Worm (Caenorhabditis elegans): ENCODE data around the gene pqn-22.

DNA sequence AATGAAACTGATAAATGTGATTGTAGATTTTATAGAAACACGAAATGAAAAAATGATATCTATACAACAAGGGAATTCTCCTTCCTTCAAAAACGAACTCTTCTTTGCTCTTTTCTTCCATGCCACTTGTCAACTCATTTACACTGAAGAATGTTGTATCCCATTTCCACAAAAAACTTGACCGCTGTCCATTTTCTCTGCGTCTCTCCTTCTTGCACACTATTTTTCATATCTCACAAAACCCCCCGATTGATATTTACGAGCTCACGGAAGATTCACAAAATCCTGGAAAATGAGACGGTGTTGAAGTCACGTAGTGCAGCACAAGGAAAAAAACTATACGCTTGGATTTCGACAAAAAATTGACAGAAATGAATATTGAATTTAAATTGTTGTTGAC is 1.7 kb upstream of the pqn-22 start:
- TF ChIP-seq C38D4.7 (GFP tag; optimal IDR thresholded peaks at IDR 0.05) (no peak), tbx-2 (tag; optimal IDR thresholded peaks at IDR 0.05) (no peak), ama-1 (optimal IDR thresholded peaks at IDR 0.05) (no peak), rnt-1 (tag; optimal IDR thresholded peaks at IDR 0.05) (no peak), nhr-232 (tag; optimal IDR thresholded peaks at IDR 0.05) (no peak), eyg-1 (tag; optimal IDR thresholded peaks at IDR 0.05) (no peak), F13H6.1 (tag; optimal IDR thresholded peaks at IDR 0.05) (no peak), madf-2 (tag; optimal IDR thresholded peaks at IDR 0.05) (no peak), zip-5 (tag; optimal IDR thresholded peaks at IDR 0.05) (no peak), pha-4 (tag; optimal IDR thresholded peaks at IDR 0.05) (no peak), fkh-10 (GFP tag; optimal IDR thresholded peaks at IDR 0.05) (no peak), ttx-3 (tag; optimal IDR thresholded peaks at IDR 0.05) (no peak), nfya-1 (tag; optimal IDR thresholded peaks at IDR 0.05) (no peak), ceh-2 (tag; optimal IDR thresholded peaks at IDR 0.05) (no peak)

Measured in whole organism, late embryonic.